Fruit fly (Drosophila melanogaster): ENCODE data around the gene Ir62a.

Gene Ir62a

dm6 chr3L:1502086-1502893 is 28.8 kb downstream of the Ir62a start, which contains the start of the genes hfp and Psa (continued):
- no peak for TF ChIP-seq Sox102F (GFP tag; optimal IDR thresholded peaks at IDR 0.05)
- TF ChIP-seq yki (optimal IDR thresholded peaks at IDR 0.05): no peak
- TF ChIP-seq nerfin-2 (GFP tag; IDR thresholded peaks at IDR 0.05; ENCODE audit: partially characterized antibody): peak; percentile 60; the same call in 1 of the 2 replicates
- no peak for TF ChIP-seq insv (GFP tag; optimal IDR thresholded peaks at IDR 0.05)
- peak; percentile 30 for TF ChIP-seq gfzf (GFP tag; optimal IDR thresholded peaks at IDR 0.05)
- TF ChIP-seq grau (tag; optimal IDR thresholded peaks at IDR 0.05): peak; percentile 7
- no peak for TF ChIP-seq cg (GFP tag; optimal IDR thresholded peaks at IDR 0.05)
- no peak for TF ChIP-seq CG18619 (GFP tag; optimal IDR thresholded peaks at IDR 0.05)
- TF ChIP-seq E2f2 (GFP tag; IDR thresholded peaks at IDR 0.05): peak; percentile 83
- TF ChIP-seq kni (GFP tag; optimal IDR thresholded peaks at IDR 0.05): no peak
- TF ChIP-seq mld (GFP tag; IDR thresholded peaks at IDR 0.05; ENCODE audit: partially characterized antibody): peak; percentile 9; the same call in 1 of the 3 replicates
- peak; percentile 90 for TF ChIP-seq Sry-δ (GFP tag; optimal IDR thresholded peaks at IDR 0.05)
- TF ChIP-seq Neu2 (GFP tag; optimal IDR thresholded peaks at IDR 0.05; ENCODE audit: borderline replicate concordance): peak; percentile 67
- TF ChIP-seq rib (GFP tag; IDR thresholded peaks at IDR 0.05): 0 out of 2 replicates have a peak, but pooled peaks have one; percentile 9
- TF ChIP-seq CG12659 (GFP tag; optimal IDR thresholded peaks at IDR 0.05): peak; percentile 50
- peak; percentile 73; the same call in 3 of the 4 replicates for TF ChIP-seq chinmo (GFP tag; IDR thresholded peaks at IDR 0.05; ENCODE audit: partially characterized antibody)
- no peak for TF ChIP-seq gem (tag; optimal IDR thresholded peaks at IDR 0.05)
- peak; percentile 40 for TF ChIP-seq CG10267 (tag; optimal IDR thresholded peaks at IDR 0.05)
- TF ChIP-seq Ets97D (GFP tag; optimal IDR thresholded peaks at IDR 0.05): peak; percentile 46
- no peak for TF ChIP-seq E2f1 (GFP tag; IDR thresholded peaks at IDR 0.05)
- TF ChIP-seq CG3995 (GFP tag; optimal IDR thresholded peaks at IDR 0.05): peak; percentile 90
- peak; percentile 63 for TF ChIP-seq Scr (GFP tag; IDR thresholded peaks at IDR 0.05; ENCODE audit: partially characterized antibody)
- TF ChIP-seq HLH4C (GFP tag; IDR thresholded peaks at IDR 0.05; ENCODE audit: partially characterized antibody): peak; percentile 91
- no peak for TF ChIP-seq CG31441 (GFP tag; IDR thresholded peaks at IDR 0.05)
- TF ChIP-seq Stat92E (GFP tag; optimal IDR thresholded peaks at IDR 0.05): peak in 1 of 3 experiments; percentile 73
- TF ChIP-seq tna (GFP tag; IDR thresholded peaks at IDR 0.05; ENCODE audit: partially characterized antibody): peak; percentile 78
- TF ChIP-seq CG7963 (GFP tag; IDR thresholded peaks at IDR 0.05; ENCODE audit: partially characterized antibody): peak; percentile 76
- TF ChIP-seq so (GFP tag; IDR thresholded peaks at IDR 0.05): 0 out of 3 replicates have a peak, but pooled peaks have one; percentile 37
- peak; percentile 83 for TF ChIP-seq pzg (GFP tag; optimal IDR thresholded peaks at IDR 0.05)
- no peak for TF ChIP-seq CG32772 (GFP tag; IDR thresholded peaks at IDR 0.05)
- peak; percentile 54 for TF ChIP-seq trem (tag; optimal IDR thresholded peaks at IDR 0.05)
- peak; percentile 92 for TF ChIP-seq Dref (GFP tag; IDR thresholded peaks at IDR 0.05)
- TF ChIP-seq CG34224 (GFP tag; IDR thresholded peaks at IDR 0.05; ENCODE audit: partially characterized antibody): peak; percentile 77
- TF ChIP-seq CG15514 (GFP tag; optimal IDR thresholded peaks at IDR 0.05): peak; percentile 60
- peak; percentile 57 for TF ChIP-seq sna (GFP tag; IDR thresholded peaks at IDR 0.05; ENCODE audit: partially characterized antibody)
- peak; percentile 7 for TF ChIP-seq NC2β (GFP tag; optimal IDR thresholded peaks at IDR 0.05)
- no peak for TF ChIP-seq CG17912 (GFP tag; optimal IDR thresholded peaks at IDR 0.05)
- peak; percentile 53 for TF ChIP-seq CG7271 (tag; optimal IDR thresholded peaks at IDR 0.05)
- peak; percentile 37 for TF ChIP-seq CrebB (tag; optimal IDR thresholded peaks at IDR 0.05)
- TF ChIP-seq bbx (GFP tag; IDR thresholded peaks at IDR 0.05; ENCODE audit: partially characterized antibody): peak; percentile 83
- peak; percentile 12; the same call in 1 of the 2 replicates for TF ChIP-seq CG42726 (GFP tag; IDR thresholded peaks at IDR 0.05; ENCODE audit: partially characterized antibody)
- peak; percentile 76; the same call in 2 of the 3 replicates for TF ChIP-seq Opbp (GFP tag; IDR thresholded peaks at IDR 0.05; ENCODE audit: partially characterized antibody)
- peak; percentile 42 for TF ChIP-seq CG8924 (tag; optimal IDR thresholded peaks at IDR 0.05)
- peak; percentile 1 for TF ChIP-seq CG13624 (GFP tag; optimal IDR thresholded peaks at IDR 0.05)
- peak; percentile 78 for TF ChIP-seq ato (GFP tag; IDR thresholded peaks at IDR 0.05; ENCODE audit: partially characterized antibody)
- peak; percentile 88 for TF ChIP-seq stwl (tag; optimal IDR thresholded peaks at IDR 0.05)
